Worm (Caenorhabditis elegans): Measurements from ENCODE around the gene sta-2.

The sta-2 gene

ce11 chrV:9724021-9724671, 16.9 kb upstream of the sta-2 start, which contains the start of gene slcr-46.3:
TSS of gene slcr-46.3 (minus strand) at chrV:9724106.
- TF ChIP-seq dsc-1 (tag; optimal IDR thresholded peaks at IDR 0.05) (no peak), lin-35 (GFP tag; optimal IDR thresholded peaks at IDR 0.05) (peak in 1 of 2 experiments; percentile 37), lin-15B (tag; optimal IDR thresholded peaks at IDR 0.05) (no peak), F16B12.6 (tag; optimal IDR thresholded peaks at IDR 0.05) (no peak), unc-98 (GFP tag; IDR thresholded peaks at IDR 0.05) (no peak), nhr-76 (tag; optimal IDR thresholded peaks at IDR 0.05) (no peak), sup-37 (GFP tag; optimal IDR thresholded peaks at IDR 0.05) (no peak), egl-13 (tag; optimal IDR thresholded peaks at IDR 0.05) (no peak), dpl-1 (GFP tag; optimal IDR thresholded peaks at IDR 0.05) (peak in 1 of 3 experiments; percentile 5), swsn-7 (tag; optimal IDR thresholded peaks at IDR 0.05) (no peak), lin-14 (GFP tag; optimal IDR thresholded peaks at IDR 0.05) (peak; percentile 42), C34B4.2 (tag; optimal IDR thresholded peaks at IDR 0.05) (no peak), fkh-8 (tag; optimal IDR thresholded peaks at IDR 0.05) (no peak), lin-13 (GFP tag; optimal IDR thresholded peaks at IDR 0.05) (no peak), vab-15 (tag; optimal IDR thresholded peaks at IDR 0.05) (no peak), snu-23 (GFP tag; optimal IDR thresholded peaks at IDR 0.05) (peak; percentile 21), nhr-28 (tag; optimal IDR thresholded peaks at IDR 0.05) (no peak), nhr-85 (tag) (peak; percentile 76), egl-27 (tag; optimal IDR thresholded peaks at IDR 0.05) (no peak), nhr-71 (tag; optimal IDR thresholded peaks at IDR 0.05) (no peak), alr-1 (tag; optimal IDR thresholded peaks at IDR 0.05; ENCODE audit: borderline replicate concordance) (no peak), jun-1 (tag; optimal IDR thresholded peaks at IDR 0.05) (no peak), ceh-8 (GFP tag; optimal IDR thresholded peaks at IDR 0.05) (no peak), elt-3 (tag; optimal IDR thresholded peaks at IDR 0.05) (peak in 1 of 6 experiments; percentile 9), snpc-4 (tag; optimal IDR thresholded peaks at IDR 0.05) (no peak), zag-1 (tag; optimal IDR thresholded peaks at IDR 0.05) (no peak), mef-2 (tag; optimal IDR thresholded peaks at IDR 0.05) (no peak), lsy-2 (tag; optimal IDR thresholded peaks at IDR 0.05) (peak in 1 of 2 experiments; percentile 49), pqm-1 (tag; optimal IDR thresholded peaks at IDR 0.05) (no peak), rnt-1 (tag; optimal IDR thresholded peaks at IDR 0.05) (no peak), ceh-82 (tag; optimal IDR thresholded peaks at IDR 0.05) (no peak), unc-62 (GFP tag; optimal IDR thresholded peaks at IDR 0.05) (no peak), pag-3 (tag; optimal IDR thresholded peaks at IDR 0.05; ENCODE audit: borderline replicate concordance, insufficient read depth) (no peak), mdl-1 (tag; optimal IDR thresholded peaks at IDR 0.05) (no peak), sptf-1 (tag; optimal IDR thresholded peaks at IDR 0.05) (no peak), C16A3.4 (tag; optimal IDR thresholded peaks at IDR 0.05) (peak; percentile 13), xbp-1 (tag; optimal IDR thresholded peaks at IDR 0.05) (no peak), fos-1 (tag; optimal IDR thresholded peaks at IDR 0.05) (no peak), ceh-90 (tag; optimal IDR thresholded peaks at IDR 0.05) (no peak), elt-2 (tag; optimal IDR thresholded peaks at IDR 0.05) (no peak), aly-2 (tag; optimal IDR thresholded peaks at IDR 0.05) (no peak), nhr-84 (tag; optimal IDR thresholded peaks at IDR 0.05) (no peak), lir-3 (tag; optimal IDR thresholded peaks at IDR 0.05; ENCODE audit: poor library complexity) (no peak), irx-1 (tag; optimal IDR thresholded peaks at IDR 0.05) (no peak), ztf-11 (tag; optimal IDR thresholded peaks at IDR 0.05) (no peak), lin-39 (tag; optimal IDR thresholded peaks at IDR 0.05) (no peak), nhr-47 (tag; optimal IDR thresholded peaks at IDR 0.05) (no peak), pax-3 (tag; optimal IDR thresholded peaks at IDR 0.05) (no peak), nhr-12 (tag; optimal IDR thresholded peaks at IDR 0.05) (no peak), mep-1 (tag; optimal IDR thresholded peaks at IDR 0.05) (peak; percentile 7), blmp-1 (tag; optimal IDR thresholded peaks at IDR 0.05) (peak; percentile 25), hpl-2 (GFP tag; optimal IDR thresholded peaks at IDR 0.05) (no peak)

Measured in whole organism, L1 larva.